Fruit fly (Drosophila melanogaster): ENCODE results near the gene bdwf.

Gene bdwf

dm6 chr3R:17056183-17056904, 13.4 kb upstream of the bdwf start (continued):
- TF ChIP-seq zf30C (GFP tag; optimal IDR thresholded peaks at IDR 0.05) (peak; percentile 33), CG33557 (GFP tag; optimal IDR thresholded peaks at IDR 0.05) (no peak), CG7839 (tag; optimal IDR thresholded peaks at IDR 0.05) (no peak), tin (GFP tag; optimal IDR thresholded peaks at IDR 0.05) (no peak), inv (GFP tag; IDR thresholded peaks at IDR 0.05; ENCODE audit: partially characterized antibody) (no peak), Taf1 (GFP tag; IDR thresholded peaks at IDR 0.05) (no peak), Oli (tag; optimal IDR thresholded peaks at IDR 0.05) (no peak), Myb (GFP tag; optimal IDR thresholded peaks at IDR 0.05) (no peak), sna (GFP tag; IDR thresholded peaks at IDR 0.05; ENCODE audit: partially characterized antibody) (peak; percentile 57), CG10267 (tag; optimal IDR thresholded peaks at IDR 0.05) (no peak), Atf6 (GFP tag; IDR thresholded peaks at IDR 0.05) (peak; percentile 50), CG8924 (tag; optimal IDR thresholded peaks at IDR 0.05) (peak; percentile 71), Hmr (GFP tag; optimal IDR thresholded peaks at IDR 0.05) (peak; percentile 42), aop (GFP tag; IDR thresholded peaks at IDR 0.05) (no peak), CG6254 (GFP tag; optimal IDR thresholded peaks at IDR 0.05) (no peak), sens (GFP tag) (peak; percentile 77), CG10209 (GFP tag; optimal IDR thresholded peaks at IDR 0.05) (peak; percentile 95), CG11456 (GFP tag; IDR thresholded peaks at IDR 0.05) (no peak), CG1233 (GFP tag; optimal IDR thresholded peaks at IDR 0.05) (peak; percentile 16), CG14965 (GFP tag; optimal IDR thresholded peaks at IDR 0.05; ENCODE audit: borderline replicate concordance) (no peak), ewg (GFP tag; optimal IDR thresholded peaks at IDR 0.05) (no peak), CG31224 (GFP tag; IDR thresholded peaks at IDR 0.05) (no peak; the same call in 1 of the 2 replicates), gsb (GFP tag; IDR thresholded peaks at IDR 0.05) (no peak), Scr (GFP tag; IDR thresholded peaks at IDR 0.05; ENCODE audit: partially characterized antibody) (peak; percentile 50), peb (GFP tag; IDR thresholded peaks at IDR 0.05) (no peak), ranshi (GFP tag; IDR thresholded peaks at IDR 0.05) (no peak), CG5180 (GFP tag; optimal IDR thresholded peaks at IDR 0.05) (peak; percentile 85), fu2 (GFP tag; optimal IDR thresholded peaks at IDR 0.05) (no peak), Spps (tag; optimal IDR thresholded peaks at IDR 0.05) (no peak), klu (GFP tag; IDR thresholded peaks at IDR 0.05) (no peak), Ptx1 (GFP tag; IDR thresholded peaks at IDR 0.05) (no peak), CG3163 (GFP tag; optimal IDR thresholded peaks at IDR 0.05) (peak; percentile 31), pfk (GFP tag; optimal IDR thresholded peaks at IDR 0.05) (peak; percentile 96), lov (optimal IDR thresholded peaks at IDR 0.05) (no peak), lov (GFP tag; IDR thresholded peaks at IDR 0.05) (0 out of 3 replicates have a peak, but pooled peaks have one; percentile 59), CG14667 (GFP tag; IDR thresholded peaks at IDR 0.05) (0 out of 2 replicates have a peak, but pooled peaks have one; percentile 6), Nf-YA (GFP tag; IDR thresholded peaks at IDR 0.05) (no peak), tx (GFP tag; optimal IDR thresholded peaks at IDR 0.05) (no peak), CG12659 (GFP tag; optimal IDR thresholded peaks at IDR 0.05) (no peak), CG4282 (GFP tag; optimal IDR thresholded peaks at IDR 0.05) (no peak), Optix (GFP tag; IDR thresholded peaks at IDR 0.05) (no peak), CG15601 (tag; optimal IDR thresholded peaks at IDR 0.05) (no peak), al (GFP tag; IDR thresholded peaks at IDR 0.05) (no peak), Bgb (GFP tag; IDR thresholded peaks at IDR 0.05; ENCODE audit: partially characterized antibody) (peak; percentile 15; the same call in 1 of the 2 replicates), otp (GFP tag; IDR thresholded peaks at IDR 0.05) (peak; percentile 74), YL-1 (GFP tag; optimal IDR thresholded peaks at IDR 0.05) (no peak), zfh2 (GFP tag; optimal IDR thresholded peaks at IDR 0.05) (no peak), ftz-f1 (GFP tag; optimal IDR thresholded peaks at IDR 0.05) (peak; percentile 86), CG12236 (GFP tag; optimal IDR thresholded peaks at IDR 0.05) (no peak), jigr1 (GFP tag; IDR thresholded peaks at IDR 0.05) (no peak)
